Fruit fly (Drosophila melanogaster): Measurements from ENCODE around the gene CG16815.

Gene CG16815

DNA sequence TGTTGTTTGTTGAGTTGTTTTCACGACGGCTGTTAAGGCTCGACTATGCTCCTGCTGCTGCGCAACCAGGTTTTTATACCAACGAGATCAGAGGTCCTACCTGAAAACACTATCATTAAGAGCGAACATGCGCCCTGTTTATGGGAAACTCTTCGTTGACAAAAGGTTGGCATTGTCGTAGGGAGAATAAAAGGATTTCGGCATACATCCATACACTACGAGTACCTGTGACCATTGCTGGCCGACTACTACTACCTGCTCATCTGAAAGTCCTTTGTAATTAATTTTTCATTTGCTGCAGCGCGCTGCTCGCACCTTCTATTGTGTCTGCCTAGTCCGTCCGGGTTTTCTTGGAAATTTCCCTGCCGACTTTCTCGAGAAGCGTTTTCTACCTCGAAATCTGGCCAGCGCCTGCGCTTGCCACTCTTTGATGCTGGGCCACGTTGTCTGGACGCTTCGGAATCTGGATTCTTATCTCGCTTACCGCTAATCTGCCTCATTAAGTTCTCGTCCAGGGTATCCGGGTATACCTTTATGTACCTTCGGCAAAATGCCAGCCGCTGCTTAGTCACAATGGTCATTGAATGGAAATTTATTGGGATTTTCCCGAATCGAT is 4.3 kb upstream of the CG16815 start, which contains the start of gene CG15480 (continued):
- no peak for TF ChIP-seq vvl (GFP tag; IDR thresholded peaks at IDR 0.05)
- no peak for TF ChIP-seq stc (GFP tag; IDR thresholded peaks at IDR 0.05)
- no peak for TF ChIP-seq HLH54F (GFP tag; optimal IDR thresholded peaks at IDR 0.05)
- no peak for TF ChIP-seq Trl (optimal IDR thresholded peaks at IDR 0.05)
- no peak for TF ChIP-seq Trl (GFP tag; optimal IDR thresholded peaks at IDR 0.05)
- no peak for TF ChIP-seq wek (GFP tag; optimal IDR thresholded peaks at IDR 0.05)
- no peak for TF ChIP-seq ato (GFP tag; IDR thresholded peaks at IDR 0.05; ENCODE audit: partially characterized antibody)
- no peak for TF ChIP-seq Ets97D (GFP tag; optimal IDR thresholded peaks at IDR 0.05)
- TF ChIP-seq grn (GFP tag; optimal IDR thresholded peaks at IDR 0.05), result peak; percentile 67
- no peak for TF ChIP-seq sim (GFP tag; IDR thresholded peaks at IDR 0.05)
- TF ChIP-seq CG15479 (GFP tag; optimal IDR thresholded peaks at IDR 0.05), result peak; percentile 97
- TF ChIP-seq Ets65A (GFP tag), result peak; percentile 48
- peak; percentile 78 for TF ChIP-seq cad (GFP tag; optimal IDR thresholded peaks at IDR 0.05)
- peak; percentile 99 for TF ChIP-seq zen (tag; optimal IDR thresholded peaks at IDR 0.05)
- no peak for TF ChIP-seq ci (GFP tag; IDR thresholded peaks at IDR 0.05)
- TF ChIP-seq Fer3 (tag; optimal IDR thresholded peaks at IDR 0.05), result no peak
- TF ChIP-seq twi (tag; optimal IDR thresholded peaks at IDR 0.05), result peak; percentile 62

DNA sequence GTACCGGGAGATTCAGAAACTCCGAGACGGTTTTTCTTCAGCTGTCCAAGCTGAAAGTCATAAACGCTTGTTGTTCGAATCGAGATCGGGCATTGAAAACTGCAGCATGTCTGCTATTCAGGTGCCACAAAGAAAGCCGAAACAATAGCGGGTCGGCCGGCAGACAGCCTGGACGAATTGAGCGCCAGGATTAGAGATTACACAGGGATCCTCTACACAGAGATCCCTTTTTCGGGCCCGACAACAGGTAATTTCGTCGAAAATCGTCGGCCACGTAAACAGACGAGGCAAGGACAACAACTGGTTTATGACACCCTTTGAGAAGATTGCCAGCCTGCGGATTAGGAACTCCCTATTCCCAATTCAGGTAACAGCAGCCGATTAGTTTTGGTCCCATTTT is 2.4 kb upstream of the CG16815 start, which contains the start of gene CG16813:
CG16813 (plus strand) TSS at position 288 of the 400 bp plus-strand sequence.
- TF ChIP-seq pros (GFP tag; optimal IDR thresholded peaks at IDR 0.05) (peak; percentile 24), Nf-YC (tag; optimal IDR thresholded peaks at IDR 0.05) (no peak), dpn (GFP tag; optimal IDR thresholded peaks at IDR 0.05) (no peak), slou (GFP tag; optimal IDR thresholded peaks at IDR 0.05) (no peak), oc (tag; optimal IDR thresholded peaks at IDR 0.05) (peak; percentile 26), kni (GFP tag; optimal IDR thresholded peaks at IDR 0.05) (peak; percentile 56), cad (GFP tag; optimal IDR thresholded peaks at IDR 0.05) (peak; percentile 90), CG15479 (GFP tag; optimal IDR thresholded peaks at IDR 0.05) (peak; percentile 92), en (GFP tag; optimal IDR thresholded peaks at IDR 0.05) (no peak), twi (tag; optimal IDR thresholded peaks at IDR 0.05) (peak; percentile 45), CG9437 (GFP tag; optimal IDR thresholded peaks at IDR 0.05) (no peak), tll (GFP tag; optimal IDR thresholded peaks at IDR 0.05) (peak in 1 of 2 experiments; percentile 97), eyg (GFP tag; optimal IDR thresholded peaks at IDR 0.05) (no peak), CG6654 (GFP tag; optimal IDR thresholded peaks at IDR 0.05) (no peak), zen (tag; optimal IDR thresholded peaks at IDR 0.05) (peak; percentile 89), ac (GFP tag; optimal IDR thresholded peaks at IDR 0.05) (peak; percentile 49), D (optimal IDR thresholded peaks at IDR 0.05) (peak; percentile 96), D (GFP tag; optimal IDR thresholded peaks at IDR 0.05) (no peak), Kr (GFP tag; optimal IDR thresholded peaks at IDR 0.05) (peak; percentile 30)

DNA sequence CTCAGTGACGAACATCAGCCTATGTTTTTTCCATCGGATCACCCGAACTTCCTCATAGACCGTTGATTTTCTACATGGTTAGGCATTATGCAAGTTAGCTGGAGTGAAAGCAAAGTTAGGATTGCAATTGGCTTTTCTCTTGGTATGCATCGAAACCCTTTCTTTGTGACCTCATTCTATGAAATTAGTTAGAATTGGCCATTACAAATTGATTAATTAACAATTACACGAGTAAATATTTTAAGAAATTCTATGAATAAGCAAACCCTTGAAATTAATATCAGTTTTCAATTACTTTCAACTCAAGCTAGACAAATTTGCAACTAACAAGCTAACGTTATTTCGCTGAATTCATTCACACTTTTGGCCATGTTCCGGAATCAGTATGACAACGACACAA is 2.1 kb downstream of the CG16815 start, which contains the start of gene Prosalpha6T:
Prosalpha6T (plus strand) TSS at position 301 of the 400 bp plus-strand sequence.
- TF ChIP-seq phol (tag; optimal IDR thresholded peaks at IDR 0.05) (no peak), Dfd (GFP tag; optimal IDR thresholded peaks at IDR 0.05) (no peak), CG8765 (GFP tag; IDR thresholded peaks at IDR 0.05) (no peak), Dbx (GFP tag; IDR thresholded peaks at IDR 0.05) (no peak), schlank (tag; optimal IDR thresholded peaks at IDR 0.05) (no peak), gt (GFP tag; IDR thresholded peaks at IDR 0.05) (no peak), C15 (GFP tag; IDR thresholded peaks at IDR 0.05) (no peak), CG16779 (GFP tag; IDR thresholded peaks at IDR 0.05) (no peak), mam (GFP tag; optimal IDR thresholded peaks at IDR 0.05) (no peak), Eip74EF (GFP tag; optimal IDR thresholded peaks at IDR 0.05) (no peak), CG6254 (GFP tag; optimal IDR thresholded peaks at IDR 0.05) (no peak), inv (GFP tag; IDR thresholded peaks at IDR 0.05; ENCODE audit: partially characterized antibody) (no peak), ind (GFP tag; optimal IDR thresholded peaks at IDR 0.05) (no peak), Hand (GFP tag; optimal IDR thresholded peaks at IDR 0.05) (no peak), Neu2 (GFP tag; optimal IDR thresholded peaks at IDR 0.05; ENCODE audit: borderline replicate concordance) (no peak), Dip2 (GFP tag; IDR thresholded peaks at IDR 0.05) (no peak), CG42726 (GFP tag; IDR thresholded peaks at IDR 0.05; ENCODE audit: partially characterized antibody) (no peak), Mes4 (GFP tag; optimal IDR thresholded peaks at IDR 0.05) (no peak)

Data from whole organism, embryonic.